Fruit fly (Drosophila melanogaster) whole organism, adult: ENCODE data around the gene dome.
A peak's percentile ranks its signal among the peaks of the same experiment; 100 is the strongest.

ENCODE experiments used
- CG14711 ChIP-seq: fragments of 200-800 bp; sonication (Bioruptor generic); optimal IDR thresholded peaks from 2 replicates; lab custom pipeline; 2018; ENCODE audit warnings: missing biosample characterization, mild to moderate bottlenecking, missing genetic modification characterization, moderate library complexity
- CG5204 ChIP-seq: fragments of 200-800 bp; sonication (Bioruptor generic); optimal IDR thresholded peaks from 2 replicates; lab custom pipeline; 2016; ENCODE audit warnings: missing biosample characterization, missing genetic modification characterization
- Mnt ChIP-seq: fragments of 200-800 bp; sonication (Bioruptor generic); optimal IDR thresholded peaks from 2 replicates; lab custom pipeline; 2016; ENCODE audit warnings: missing biosample characterization, mild to moderate bottlenecking, missing genetic modification characterization
- bab1 ChIP-seq: fragments of 200-800 bp; sonication (Bioruptor generic); optimal IDR thresholded peaks from 3 replicates; lab custom pipeline; 2019; ENCODE audit warnings: missing biosample characterization, mild to moderate bottlenecking, missing genetic modification characterization, moderate library complexity
- toe ChIP-seq: fragments of 200-800 bp; sonication (Bioruptor generic); optimal IDR thresholded peaks from 2 replicates; lab custom pipeline; 2016; ENCODE audit warnings: missing biosample characterization, missing genetic modification characterization

DNA sequence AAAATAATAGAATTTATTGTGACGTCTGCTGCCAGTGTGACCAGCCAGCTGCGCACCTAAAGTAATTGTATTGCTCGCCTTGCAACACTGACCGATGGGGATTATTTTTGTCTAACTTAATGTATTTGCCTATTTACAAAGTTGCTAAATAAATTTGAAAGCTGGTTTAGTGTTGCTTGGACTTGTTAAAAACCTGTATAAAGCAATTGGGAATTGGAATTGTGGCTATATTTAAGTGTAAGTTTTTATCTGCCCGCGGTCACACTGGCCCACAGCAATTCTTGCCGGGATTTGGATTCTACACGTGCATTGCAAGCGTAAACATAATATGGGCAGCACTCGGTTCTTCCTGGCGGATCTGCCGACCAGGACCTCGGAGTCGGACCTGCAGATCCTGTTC lies 20.8 kb upstream of the dome start, which contains the start of the genes CG14230 and CG14232:
- TF ChIP-seq Mnt (GFP tag; lab: Kevin White, UChicago) (peak; percentile 96), bab1 (GFP tag; lab: Kevin White, UChicago) (peak; percentile 37), CG5204 (GFP tag; lab: Kevin White, UChicago) (no peak), CG14711 (peak; percentile 50), toe (GFP tag; lab: Kevin White, UChicago) (no peak)
